Worm (Caenorhabditis elegans) whole organism, L2 larva: ENCODE measurements around the gene C18E9.5.

Experiments
- C34F6.9 ChIP-seq: fragments of 150-350 bp; optimal IDR thresholded peaks from 2 replicates; lab custom pipeline; 2014; ENCODE audit warnings: missing biosample characterization, missing genetic modification characterization
- F13H6.1 ChIP-seq: sonication (generic microtip); optimal IDR thresholded peaks from 2 replicates; lab custom pipeline; 2016; ENCODE audit warnings: missing genetic modification characterization, missing compliant biosample characterization
- alr-1 ChIP-seq: fragments of 150-350 bp; optimal IDR thresholded peaks from 2 replicates; lab custom pipeline; 2014; ENCODE audit warnings: missing biosample characterization, missing genetic modification characterization
- aly-2 ChIP-seq: fragments of 150-350 bp; optimal IDR thresholded peaks from 2 replicates; lab custom pipeline; 2014; ENCODE audit warnings: missing biosample characterization, missing genetic modification characterization
- blmp-1 ChIP-seq: sonication (generic microtip); optimal IDR thresholded peaks from 2 replicates; lab custom pipeline; 2017; ENCODE audit warnings: missing genetic modification characterization, mild to moderate bottlenecking, missing compliant biosample characterization, antibody characterized with exemption, moderate library complexity; ENCODE audit not compliant: insufficient read depth
- ceh-16 ChIP-seq: fragments of 150-350 bp; optimal IDR thresholded peaks from 2 replicates; lab custom pipeline; 2014; ENCODE audit warnings: missing biosample characterization, missing genetic modification characterization
- ceh-82 ChIP-seq: fragments of 150-350 bp; optimal IDR thresholded peaks from 2 replicates; lab custom pipeline; 2014; ENCODE audit warnings: missing biosample characterization, missing genetic modification characterization
- dmd-4 ChIP-seq: sonication (generic microtip); optimal IDR thresholded peaks from 2 replicates; lab custom pipeline; 2017; ENCODE audit warnings: missing biosample characterization, missing genetic modification characterization
- egl-27 ChIP-seq: sonication (generic microtip); optimal IDR thresholded peaks from 3 replicates; lab custom pipeline; 2017; ENCODE audit warnings: missing biosample characterization, missing genetic modification reagents, missing genetic modification characterization
- elt-1 ChIP-seq: fragments of 150-350 bp; optimal IDR thresholded peaks from 2 replicates; lab custom pipeline; 2014; ENCODE audit warnings: missing biosample characterization, missing genetic modification characterization
- elt-3 ChIP-seq: sonication (generic microtip); optimal IDR thresholded peaks from 2 replicates; lab custom pipeline; 2017; ENCODE audit warnings: missing biosample characterization, missing genetic modification characterization
- fos-1 ChIP-seq: fragments of 150-350 bp; optimal IDR thresholded peaks from 2 replicates; lab custom pipeline; 2014; ENCODE audit warnings: missing biosample characterization, missing genetic modification characterization
- gmeb-1 ChIP-seq: fragments of 150-350 bp; optimal IDR thresholded peaks from 2 replicates; lab custom pipeline; 2014; ENCODE audit warnings: missing biosample characterization, missing genetic modification characterization
- lin-11 ChIP-seq: fragments of 150-350 bp; sonication (generic microtip); optimal IDR thresholded peaks from 2 replicates; lab custom pipeline; 2014; ENCODE audit warnings: missing biosample characterization, missing genetic modification characterization, inconsistent platforms, mixed read lengths
- lin-13 ChIP-seq: fragments of 150-350 bp; optimal IDR thresholded peaks from 2 replicates; lab custom pipeline; 2014; ENCODE audit warnings: missing biosample characterization, missing genetic modification reagents, missing genetic modification characterization
- lin-39 ChIP-seq: fragments of 150-350 bp; optimal IDR thresholded peaks from 2 replicates; lab custom pipeline; 2014; ENCODE audit warnings: missing biosample characterization, missing genetic modification reagents, missing genetic modification characterization
- lsy-2 ChIP-seq, 2 experiments: fragments of 150-350 bp in 1 of 2; sonication (generic microtip) in 1 of 2; optimal IDR thresholded peaks; 2 replicates each; lab custom pipeline; 2014 to 2017; ENCODE audit warnings: missing biosample characterization in 2 of 2, missing genetic modification characterization in 2 of 2
- mbf-1 ChIP-seq: sonication (generic microtip); optimal IDR thresholded peaks from 2 replicates; lab custom pipeline; 2017; ENCODE audit warnings: missing biosample characterization, missing genetic modification characterization
- nhr-11 ChIP-seq: fragments of 150-350 bp; optimal IDR thresholded peaks from 2 replicates; lab custom pipeline; 2014; ENCODE audit warnings: missing biosample characterization, missing genetic modification characterization
- nhr-129 ChIP-seq: fragments of 150-350 bp; optimal IDR thresholded peaks from 2 replicates; lab custom pipeline; 2014; ENCODE audit warnings: missing biosample characterization, missing genetic modification characterization
- nhr-23 ChIP-seq: fragments of 150-350 bp; optimal IDR thresholded peaks from 2 replicates; lab custom pipeline; 2014; ENCODE audit warnings: missing biosample characterization, missing genetic modification reagents, missing genetic modification characterization
- nhr-237 ChIP-seq: fragments of 150-350 bp; optimal IDR thresholded peaks from 2 replicates; lab custom pipeline; 2014; ENCODE audit warnings: missing biosample characterization, missing genetic modification characterization
- nhr-6 ChIP-seq: fragments of 150-350 bp; optimal IDR thresholded peaks from 2 replicates; lab custom pipeline; 2014; ENCODE audit warnings: missing biosample characterization, missing genetic modification characterization
- nhr-77 ChIP-seq: fragments of 150-350 bp; optimal IDR thresholded peaks from 2 replicates; lab custom pipeline; 2014; ENCODE audit warnings: missing biosample characterization, missing genetic modification characterization
- peb-1 ChIP-seq: fragments of 150-350 bp; optimal IDR thresholded peaks from 2 replicates; lab custom pipeline; 2014; ENCODE audit warnings: missing biosample characterization, missing genetic modification characterization
- sem-4 ChIP-seq: fragments of 150-350 bp; optimal IDR thresholded peaks from 2 replicates; lab custom pipeline; 2014; ENCODE audit warnings: missing biosample characterization, missing genetic modification reagents, missing genetic modification characterization
- skn-1 ChIP-seq: sonication (generic microtip); optimal IDR thresholded peaks from 2 replicates; lab custom pipeline; 2017; ENCODE audit warnings: missing biosample characterization, missing genetic modification characterization
- sma-3 ChIP-seq: sonication (generic microtip); optimal IDR thresholded peaks from 2 replicates; lab custom pipeline; 2016; ENCODE audit warnings: missing genetic modification reagents, missing genetic modification characterization, missing compliant biosample characterization
- snpc-4 ChIP-seq: fragments of 150-350 bp; optimal IDR thresholded peaks from 2 replicates; lab custom pipeline; 2014; ENCODE audit warnings: missing biosample characterization, missing genetic modification characterization
- unc-55 ChIP-seq: fragments of 150-350 bp; sonication (generic microtip); optimal IDR thresholded peaks from 3 replicates; lab custom pipeline; 2014; ENCODE audit warnings: missing biosample characterization, missing genetic modification reagents, missing genetic modification characterization
- zag-1 ChIP-seq: fragments of 150-350 bp; optimal IDR thresholded peaks from 2 replicates; lab custom pipeline; 2014; ENCODE audit warnings: missing biosample characterization, missing genetic modification characterization

C18E9.5 gene

ce11 chrII:8991602-8992001, 21.8 kb downstream of the C18E9.5 start:
- TF ChIP-seq fos-1 (tag; lab: Kevin White, UChicago) (peak; percentile 91), snpc-4 (tag; lab: Kevin White, UChicago) (no peak), peb-1 (tag; lab: Kevin White, UChicago) (no peak)

ce11 chrII:8992780-8993179, 23.0 kb downstream of the C18E9.5 start, which contains the start of gene ooc-5:
Gene ooc-5 (plus strand): TSS chrII:8993160.
- peak; percentile 33 to 96 for TF ChIP-seq lsy-2 (tag; optimal IDR thresholded peaks at IDR 0.05; lab: Kevin White, UChicago)
- no peak for TF ChIP-seq zag-1 (tag; lab: Kevin White, UChicago)
- peak; percentile 18 for TF ChIP-seq C34F6.9 (tag; lab: Kevin White, UChicago)
- TF ChIP-seq unc-55 (GFP tag; lab: Kevin White, UChicago) = peak; percentile 52

- no peak for TF ChIP-seq lin-13 (GFP tag; lab: Kevin White, UChicago)
- TF ChIP-seq ceh-16 = no peak
- TF ChIP-seq egl-27 (tag; lab: Kevin White, UChicago) = no peak
- no peak for TF ChIP-seq snpc-4 (tag; lab: Kevin White, UChicago)
Observed at ce11 chrII:8994336-8994735, 24.6 kb downstream of the C18E9.5 start, which contains the start of gene F44G4.1. Gene F44G4.1 (plus strand): TSS chrII:8994636.

- TF ChIP-seq sma-3 (GFP tag; lab: Kevin White, UChicago) (no peak), lin-13 (GFP tag; lab: Kevin White, UChicago) (no peak), lin-39 (tag; lab: Kevin White, UChicago) (no peak), nhr-237 (tag; lab: Kevin White, UChicago) (no peak)
Observed at ce11 chrII:8996064-8996463, 26.3 kb downstream of the C18E9.5 start, which contains the start of gene ndub-2. Gene ndub-2 (plus strand): TSS chrII:8996364.

- TF ChIP-seq C34F6.9 (tag; lab: Kevin White, UChicago) (peak; percentile 67), elt-1 (tag; lab: Kevin White, UChicago) (no peak), mbf-1 (no peak), lsy-2 (tag; optimal IDR thresholded peaks at IDR 0.05; lab: Kevin White, UChicago) (peak; percentile 55 to 94), nhr-129 (tag; lab: Kevin White, UChicago) (peak; percentile 18), unc-55 (GFP tag; lab: Kevin White, UChicago) (peak; percentile 68)
Observed at ce11 chrII:8997479-8997878, 27.7 kb downstream of the C18E9.5 start, which contains the start of the genes F44G4.3 and tdp-1. Gene F44G4.3 (minus strand): TSS chrII:8997662. Gene tdp-1 (plus strand): TSS chrII:8997825.

- TF ChIP-seq nhr-129 (tag; lab: Kevin White, UChicago) (no peak), lin-11 (tag; lab: Kevin White, UChicago) (no peak), aly-2 (tag; lab: Kevin White, UChicago) (no peak), nhr-77 (no peak), snpc-4 (tag; lab: Kevin White, UChicago) (no peak), blmp-1 (tag; lab: Kevin White, UChicago) (no peak), mbf-1 (no peak), skn-1 (no peak), fos-1 (tag; lab: Kevin White, UChicago) (no peak), nhr-23 (tag; lab: Kevin White, UChicago) (no peak), lin-39 (tag; lab: Kevin White, UChicago) (no peak), elt-3 (tag; lab: Kevin White, UChicago) (no peak)
Observed at ce11 chrII:9000331-9000730, 30.6 kb downstream of the C18E9.5 start, which contains the start of gene F44G4.5. Gene F44G4.5 (minus strand): TSS chrII:9000431.

- TF ChIP-seq dmd-4 (tag; lab: Kevin White, UChicago) = no peak
- no peak for TF ChIP-seq F13H6.1 (tag; lab: Kevin White, UChicago)
- no peak for TF ChIP-seq skn-1
- no peak for TF ChIP-seq nhr-77
- TF ChIP-seq lin-11 (tag; lab: Kevin White, UChicago) = no peak
- no peak for TF ChIP-seq nhr-6 (tag; lab: Kevin White, UChicago)
- TF ChIP-seq gmeb-1 = no peak
- no peak for TF ChIP-seq aly-2 (tag; lab: Kevin White, UChicago)
- TF ChIP-seq egl-27 (tag; lab: Kevin White, UChicago) = no peak
- TF ChIP-seq ceh-82 (tag; lab: Kevin White, UChicago) = no peak
- TF ChIP-seq nhr-23 (tag; lab: Kevin White, UChicago) = no peak
- TF ChIP-seq nhr-11 (tag; lab: Kevin White, UChicago) = no peak
- TF ChIP-seq peb-1 (tag; lab: Kevin White, UChicago) = no peak
- no peak for TF ChIP-seq alr-1 (tag; lab: Kevin White, UChicago)
- no peak for TF ChIP-seq sem-4 (tag; lab: Kevin White, UChicago)
- TF ChIP-seq sma-3 (GFP tag; lab: Kevin White, UChicago) = no peak
- no peak for TF ChIP-seq C34F6.9 (tag; lab: Kevin White, UChicago)
- TF ChIP-seq lin-13 (GFP tag; lab: Kevin White, UChicago) = no peak
Observed at ce11 chrII:9001743-9002222, 32.0 kb downstream of the C18E9.5 start, which contains the start of gene F44G4.6. Gene F44G4.6 (minus strand): TSS chrII:9001793.
